Worm (Caenorhabditis elegans) whole organism, L4/young adult: ENCODE measurements around the gene cyy-1.

Experiments used
- W03F9.2 ChIP-seq: fragments of 150-350 bp; optimal IDR thresholded peaks from 2 replicates; lab custom pipeline; 2014; ENCODE audit warnings: missing biosample characterization, missing genetic modification characterization
- dao-5 ChIP-seq: sonication (generic microtip); optimal IDR thresholded peaks from 2 replicates; lab custom pipeline; 2016; ENCODE audit warnings: missing genotype, missing genetic modification characterization, moderate library complexity, missing compliant biosample characterization
- him-1 ChIP-seq: sonication (generic microtip); optimal IDR thresholded peaks from 2 replicates; lab custom pipeline; 2016; ENCODE audit warnings: missing genotype, missing genetic modification reagents, missing genetic modification characterization, missing compliant biosample characterization

The cyy-1 gene

DNA sequence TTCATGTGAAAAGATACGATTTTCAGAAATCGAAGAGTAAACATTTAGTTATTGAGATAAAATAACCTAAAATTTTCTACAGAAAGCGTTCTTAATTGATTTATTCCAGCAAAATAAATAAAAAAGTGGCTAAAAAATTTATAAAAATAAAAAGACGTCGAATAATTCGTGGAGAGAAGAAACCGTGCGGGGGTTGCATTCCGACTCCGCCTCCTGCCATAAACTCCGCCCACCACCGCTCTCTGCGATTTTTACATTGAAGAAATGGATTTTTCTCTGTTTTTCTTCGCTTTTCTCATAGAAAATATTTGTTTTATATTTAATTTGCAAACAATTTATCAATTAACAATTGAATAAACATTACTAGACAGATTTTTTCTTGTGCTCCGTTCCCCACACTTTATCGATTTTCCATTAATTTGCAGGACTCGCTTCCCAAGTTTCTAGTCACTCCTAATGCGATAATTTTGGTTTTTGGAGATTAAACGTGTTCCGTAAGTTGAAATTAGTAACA, at the start of gene cyy-1, which contains the start of gene ubxn-4:
Gene cyy-1, plus strand, starts transcription at position 426 of the 514 bp plus-strand sequence.
Gene ubxn-4, minus strand, starts transcription at position 114 of the 514 bp plus-strand sequence.
- peak; percentile 15 for TF ChIP-seq W03F9.2 (tag; lab: Kevin White, UChicago)
- no peak for TF ChIP-seq dao-5

DNA sequence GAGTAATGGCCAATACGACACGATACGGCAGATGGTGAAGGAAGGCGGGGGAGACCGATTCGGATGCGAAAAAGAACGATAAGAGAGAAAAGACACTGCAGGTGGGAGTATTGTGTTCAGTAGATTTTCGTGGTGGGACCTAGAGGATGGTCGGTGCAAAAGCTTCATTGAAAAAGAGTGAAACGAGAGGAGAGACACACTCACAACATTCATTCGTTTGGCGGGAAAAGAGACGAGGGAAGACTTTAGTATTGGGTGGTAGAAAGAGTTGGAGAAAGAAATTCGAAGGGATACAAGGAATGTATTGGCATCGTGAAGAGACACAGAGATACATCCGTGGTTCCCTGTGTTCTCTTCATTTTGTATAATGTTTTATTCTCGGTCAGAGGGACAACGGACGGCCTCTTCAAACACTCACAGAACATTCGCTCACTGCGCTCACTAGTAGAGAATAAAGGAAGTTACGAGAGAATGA, 49.2 kb upstream of the cyy-1 start:
- TF ChIP-seq W03F9.2 (tag; lab: Kevin White, UChicago): peak; percentile 46
- no peak for TF ChIP-seq dao-5
- TF ChIP-seq him-1 (tag; lab: Kevin White, UChicago): no peak

DNA sequence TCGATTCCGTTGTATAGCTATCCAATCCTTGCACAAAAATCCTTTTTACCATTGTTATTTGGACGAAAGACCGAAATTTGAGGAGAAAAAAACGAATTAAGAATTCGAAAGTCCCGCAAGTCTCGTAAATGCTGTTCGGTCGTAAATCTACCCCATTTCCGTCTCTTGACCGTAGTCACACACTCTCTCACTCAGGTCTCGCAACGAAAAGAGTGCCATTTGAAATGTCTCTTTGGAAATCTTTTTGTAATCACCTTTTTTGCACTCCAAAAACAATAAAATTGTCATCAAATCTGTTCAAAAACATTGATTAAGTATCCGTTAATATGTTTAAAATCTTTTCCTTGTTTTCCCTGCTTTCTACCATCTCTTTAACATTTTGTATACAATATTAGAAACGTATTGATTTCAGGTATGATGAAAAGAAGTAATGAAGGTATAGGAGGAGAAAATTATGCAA, 47.4 kb upstream of the cyy-1 start, which contains the start of the genes R05D3.8 and rfp-1:
Gene R05D3.8, minus strand, starts transcription at position 115 of the 460 bp plus-strand sequence.
Gene rfp-1, plus strand, starts transcription at position 410 of the 460 bp plus-strand sequence.
- no peak for TF ChIP-seq him-1 (tag; lab: Kevin White, UChicago)
- peak; percentile 65 for TF ChIP-seq W03F9.2 (tag; lab: Kevin White, UChicago)
- TF ChIP-seq dao-5: no peak

DNA sequence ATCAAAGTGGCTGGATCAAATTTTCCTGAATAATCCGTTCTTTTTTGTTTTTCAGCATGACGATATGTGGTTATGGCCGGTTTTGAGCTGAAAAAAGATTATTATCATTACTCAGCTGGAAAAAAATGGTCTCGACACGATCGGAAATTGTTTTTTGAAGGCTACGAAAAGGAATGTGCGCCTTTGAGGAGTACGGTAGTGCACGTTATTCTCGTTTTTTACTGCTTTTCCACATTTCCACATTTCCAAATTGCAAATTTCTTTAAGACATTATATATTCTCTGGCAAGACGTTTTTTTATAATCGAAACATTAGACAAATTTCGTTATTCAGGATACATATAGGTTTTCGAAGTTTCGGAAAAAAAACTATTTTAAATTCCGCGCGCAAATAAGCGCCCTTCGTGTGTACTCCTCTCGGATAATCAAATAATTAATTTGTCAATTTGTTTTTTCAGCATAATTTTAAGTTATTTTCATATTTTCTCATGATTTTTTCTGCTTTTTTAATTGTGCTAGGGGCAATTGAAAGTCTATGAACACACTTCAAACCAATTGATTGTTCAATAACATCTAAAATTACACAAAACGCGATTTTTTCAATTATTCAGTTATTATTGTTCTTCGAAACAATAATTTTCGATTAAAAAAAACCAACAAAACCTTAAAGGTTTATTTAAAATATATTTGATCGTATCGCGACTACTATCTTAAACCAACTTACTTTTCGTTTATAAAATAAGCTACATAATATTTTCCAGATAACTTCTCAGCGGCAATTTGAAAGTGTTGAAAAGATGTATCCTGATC, 42.2 kb upstream of the cyy-1 start, which contains the start of gene R05D3.3:
Gene R05D3.3, plus strand, starts transcription at position 759 of the 809 bp plus-strand sequence.
- TF ChIP-seq dao-5 (no peak), W03F9.2 (tag; lab: Kevin White, UChicago) (no peak), him-1 (tag; lab: Kevin White, UChicago) (no peak)

DNA sequence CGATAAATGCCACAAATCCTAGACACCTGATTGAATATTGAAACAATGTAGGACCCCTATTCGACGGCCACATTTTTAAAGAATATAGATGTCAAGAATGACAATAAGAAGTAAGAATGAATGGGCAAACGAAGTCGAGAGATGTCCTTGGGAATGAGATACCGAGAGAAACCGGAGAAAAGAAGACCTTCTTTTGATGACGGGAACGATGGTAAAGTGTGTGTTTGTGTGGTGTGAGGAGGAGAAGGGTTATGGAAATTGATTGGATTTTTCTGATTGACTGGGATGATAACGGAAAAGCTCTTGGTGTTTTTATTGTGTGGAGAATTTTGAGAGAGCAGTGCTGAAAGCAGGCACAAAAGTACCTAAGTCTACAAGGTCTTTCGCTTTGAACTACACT, 37.1 kb upstream of the cyy-1 start, which contains the start of gene R05D3.9:
Gene R05D3.9, minus strand, starts transcription at position 101 of the 400 bp plus-strand sequence.
- TF ChIP-seq him-1 (tag; lab: Kevin White, UChicago) (no peak), dao-5 (no peak), W03F9.2 (tag; lab: Kevin White, UChicago) (no peak)

DNA sequence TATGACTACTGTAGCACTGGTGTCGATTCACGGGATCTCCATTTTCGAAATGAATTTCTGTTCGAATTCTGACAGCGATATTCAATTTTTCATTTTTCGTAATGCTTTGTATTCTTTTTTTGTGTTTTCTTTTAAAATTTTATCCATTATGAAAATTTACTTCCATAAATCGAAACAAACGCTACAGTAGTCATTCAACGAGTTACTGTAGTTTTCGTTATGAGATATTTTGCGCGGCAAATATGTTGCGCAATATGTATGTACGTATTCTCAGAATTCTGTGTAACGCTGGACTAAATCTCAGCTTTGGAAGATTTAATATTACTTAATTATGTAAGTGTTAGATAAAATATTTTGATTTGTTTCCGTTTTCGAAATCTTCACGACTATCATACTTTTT, 36.5 kb upstream of the cyy-1 start:
- TF ChIP-seq him-1 (tag; lab: Kevin White, UChicago) (no peak), W03F9.2 (tag; lab: Kevin White, UChicago) (no peak), dao-5 (no peak)

DNA sequence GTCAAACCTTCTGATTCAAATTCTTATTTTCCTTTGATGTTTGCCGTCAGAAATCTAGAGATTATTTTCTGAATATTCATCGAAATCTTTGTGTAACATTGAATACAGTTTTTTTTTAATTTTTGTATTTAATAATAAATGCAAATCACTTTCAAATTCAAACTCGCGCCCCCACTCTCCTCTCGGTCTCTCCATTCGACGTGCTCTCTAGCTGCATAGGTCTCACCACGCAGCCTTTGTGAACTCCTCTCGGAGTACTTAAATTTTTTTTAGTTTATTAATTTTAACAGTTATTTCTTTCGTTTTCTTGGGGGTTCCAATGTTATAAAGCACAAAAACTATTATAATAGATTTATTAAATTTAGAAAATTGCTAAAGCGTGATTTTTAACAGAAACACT, 35.5 kb upstream of the cyy-1 start:
- TF ChIP-seq him-1 (tag; lab: Kevin White, UChicago) (no peak), W03F9.2 (tag; lab: Kevin White, UChicago) (no peak), dao-5 (no peak)

DNA sequence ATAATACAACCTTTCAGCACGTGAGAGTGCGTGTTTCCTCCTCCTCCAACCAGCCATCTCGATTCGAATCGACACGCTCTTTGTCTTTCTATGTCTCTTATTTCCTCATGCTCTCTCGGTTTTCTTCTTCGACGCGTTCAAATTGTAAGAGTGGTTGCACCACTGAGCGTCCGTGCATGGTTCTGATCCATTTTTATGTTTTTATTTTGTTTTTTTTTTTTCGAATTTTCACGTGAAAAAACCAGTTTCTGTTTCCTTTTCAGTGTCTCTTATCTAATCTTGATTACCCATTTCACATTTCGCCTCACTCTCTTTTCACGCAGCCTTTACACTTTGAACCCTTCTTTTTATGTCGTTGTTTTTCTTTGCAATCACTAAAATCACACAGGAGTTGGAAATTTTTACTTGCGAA, 34.8 kb upstream of the cyy-1 start:
- TF ChIP-seq him-1 (tag; lab: Kevin White, UChicago): no peak
- TF ChIP-seq W03F9.2 (tag; lab: Kevin White, UChicago): peak; percentile 26

DNA sequence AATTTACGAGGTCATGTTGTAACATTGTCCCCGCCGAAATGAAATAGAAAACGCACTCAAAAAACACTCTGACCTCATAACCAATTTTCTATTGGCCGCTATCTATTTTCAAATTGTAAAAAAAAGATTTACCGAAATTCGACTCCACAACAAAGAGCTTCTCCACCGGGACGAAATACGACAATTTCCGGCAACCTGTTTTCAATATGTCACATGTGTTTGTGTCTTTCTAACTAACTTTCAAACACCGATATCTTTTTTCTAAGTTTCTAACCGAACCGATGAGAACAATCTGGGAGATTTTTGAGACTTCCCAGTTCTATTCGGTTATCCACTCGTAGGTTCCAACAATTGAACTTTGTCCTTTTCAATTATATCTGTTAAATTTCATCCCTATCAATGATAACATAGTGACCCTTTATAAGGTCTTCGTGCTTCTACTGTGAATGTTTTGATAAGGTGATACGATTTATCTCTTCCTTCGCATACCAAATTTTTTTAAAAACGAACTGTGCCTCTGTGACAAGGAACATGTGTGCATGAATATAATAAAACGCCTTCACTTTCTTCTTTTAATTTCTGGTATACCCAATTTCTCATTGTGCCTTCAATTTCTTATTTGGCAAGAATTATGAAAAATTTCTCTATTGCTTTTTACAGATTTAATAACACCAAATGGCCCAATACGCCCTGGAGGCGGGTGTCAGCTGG, 33.9 kb upstream of the cyy-1 start, which contains the start of gene lmbr-1:
Gene lmbr-1, plus strand, starts transcription at position 661 of the 711 bp plus-strand sequence.
- TF ChIP-seq him-1 (tag; lab: Kevin White, UChicago) (no peak), dao-5 (no peak), W03F9.2 (tag; lab: Kevin White, UChicago) (no peak)

DNA sequence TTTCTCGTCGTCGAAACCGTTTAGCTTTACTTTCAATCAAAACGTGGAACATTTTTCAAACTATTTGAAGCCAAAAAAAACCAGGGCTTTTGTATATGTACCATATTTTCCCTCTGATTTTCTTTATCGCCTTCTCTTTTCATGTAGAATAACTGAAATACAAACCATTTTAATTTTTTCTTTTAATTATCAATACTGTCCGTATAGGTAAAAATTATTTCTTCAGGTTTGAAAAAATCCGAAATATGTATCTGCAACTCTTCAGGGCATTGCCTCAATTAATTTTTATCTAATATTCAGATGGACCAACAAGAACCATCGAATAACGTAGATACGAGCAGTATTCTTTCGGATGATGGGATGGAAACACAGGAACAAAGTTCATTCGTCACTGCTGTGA, 30.7 kb upstream of the cyy-1 start, which contains the start of gene met-2:
Gene met-2, plus strand, starts transcription at position 301 of the 400 bp plus-strand sequence.
- TF ChIP-seq W03F9.2 (tag; lab: Kevin White, UChicago) (no peak), dao-5 (no peak), him-1 (tag; lab: Kevin White, UChicago) (no peak)

DNA sequence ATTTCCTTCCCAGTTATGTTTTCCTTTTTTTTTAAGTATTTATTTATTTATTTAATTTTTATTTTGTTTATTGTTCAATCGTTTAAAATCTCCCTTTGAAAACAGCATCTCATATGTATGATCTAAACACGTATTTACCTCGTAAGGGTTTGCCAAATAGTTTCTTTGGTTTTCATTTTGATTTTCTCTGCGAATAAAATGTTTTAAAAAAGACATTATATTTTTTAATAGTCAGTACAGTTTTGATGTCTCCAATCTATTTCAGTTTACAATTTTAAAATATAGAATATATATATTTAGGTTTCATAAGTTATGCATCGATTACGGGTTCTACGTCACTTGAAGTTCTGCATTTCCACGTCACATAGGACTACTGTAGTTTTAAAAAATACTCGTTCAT, 25.0 kb upstream of the cyy-1 start, which contains the start of gene R05D3.12:
Gene R05D3.12, plus strand, starts transcription at position 301 of the 400 bp plus-strand sequence.
- no peak for TF ChIP-seq W03F9.2 (tag; lab: Kevin White, UChicago)
- no peak for TF ChIP-seq dao-5
- TF ChIP-seq him-1 (tag; lab: Kevin White, UChicago): no peak

DNA sequence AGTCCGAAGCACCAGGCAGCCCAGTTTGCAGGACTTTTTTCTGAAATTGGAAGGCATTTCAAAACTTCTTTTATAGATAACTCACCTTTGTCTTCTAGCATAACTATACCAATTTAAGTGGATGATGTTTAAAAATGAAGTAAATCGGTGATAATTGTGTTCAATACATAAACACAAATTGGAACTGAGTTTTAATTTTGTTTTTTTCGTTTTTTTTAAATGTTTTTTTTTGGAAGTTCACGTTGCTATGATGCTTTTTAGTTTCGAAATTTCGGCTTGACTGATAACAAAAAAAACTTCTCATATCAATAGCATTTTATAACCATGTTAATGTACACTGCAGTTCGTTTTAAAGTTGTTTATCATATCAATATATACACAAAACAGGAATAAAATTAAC, 16.1 kb upstream of the cyy-1 start, which contains the start of gene ZK353.4:
Gene ZK353.4, minus strand, starts transcription at position 101 of the 400 bp plus-strand sequence.
- TF ChIP-seq him-1 (tag; lab: Kevin White, UChicago): peak; percentile 40
- no peak for TF ChIP-seq W03F9.2 (tag; lab: Kevin White, UChicago)

DNA sequence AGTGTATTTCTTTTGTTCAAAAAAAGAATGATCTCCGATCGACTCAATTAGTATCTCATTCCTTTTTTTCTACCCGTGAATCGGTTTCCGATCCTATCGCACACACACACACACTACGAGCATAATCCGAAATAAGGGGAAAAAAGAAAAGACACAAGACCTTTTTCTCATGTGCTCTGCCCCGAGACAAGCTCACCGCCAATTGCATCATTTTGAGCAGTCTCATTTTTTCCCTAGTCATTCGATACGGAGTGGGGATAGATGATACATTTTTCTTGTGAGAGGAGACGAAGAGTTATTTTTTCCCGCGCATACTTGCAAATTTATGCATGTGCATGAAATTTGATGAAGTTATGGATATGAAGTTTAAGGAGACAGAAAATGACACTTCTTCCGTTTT, 13.4 kb upstream of the cyy-1 start:
- TF ChIP-seq dao-5 (no peak), him-1 (tag; lab: Kevin White, UChicago) (peak; percentile 54), W03F9.2 (tag; lab: Kevin White, UChicago) (no peak)
